Fruit fly (Drosophila melanogaster): ENCODE results near the gene Dhpr.

DNA sequence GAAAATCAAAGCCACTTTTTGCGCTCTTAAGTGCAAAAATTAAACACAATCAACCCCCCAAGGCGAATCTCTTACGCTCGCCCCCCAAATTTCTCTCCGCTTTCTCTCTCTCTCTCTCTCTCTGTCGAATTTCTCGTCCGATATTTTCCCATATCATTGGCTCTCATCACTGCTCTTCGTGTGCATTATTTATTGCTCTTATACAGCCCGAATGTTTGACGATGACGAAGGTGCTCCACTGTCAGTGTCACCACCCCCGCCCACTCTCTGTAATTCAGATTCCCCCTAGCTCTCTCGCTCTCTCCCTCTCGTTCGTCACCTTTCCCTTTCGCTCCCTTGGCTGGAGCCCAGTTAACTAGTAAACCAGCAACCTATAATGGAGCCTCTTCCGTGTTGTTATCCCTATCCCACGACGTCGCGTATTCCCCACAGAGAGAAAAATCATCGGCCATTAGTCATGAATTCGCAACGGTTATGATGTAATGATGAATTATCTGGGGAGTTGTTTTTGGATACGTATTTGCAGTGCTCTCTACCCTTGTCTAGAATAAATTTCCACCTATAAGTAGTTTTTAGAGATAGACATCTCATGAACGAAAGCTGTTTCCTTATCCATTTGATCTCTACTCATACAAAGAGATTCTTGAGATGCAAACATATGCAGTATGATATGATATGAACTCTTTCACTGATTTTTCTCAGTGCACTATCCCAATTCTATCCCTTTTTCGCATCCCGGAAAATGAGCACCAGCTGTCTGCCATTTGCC lies 6.5 kb upstream of the Dhpr start:
- TF ChIP-seq Eip93F (GFP tag; optimal IDR thresholded peaks at IDR 0.05) (no peak), CG6854 (GFP tag; optimal IDR thresholded peaks at IDR 0.05) (no peak)
